Fruit fly (Drosophila melanogaster): ENCODE measurements around the gene KrT95D.

KrT95D gene

DNA sequence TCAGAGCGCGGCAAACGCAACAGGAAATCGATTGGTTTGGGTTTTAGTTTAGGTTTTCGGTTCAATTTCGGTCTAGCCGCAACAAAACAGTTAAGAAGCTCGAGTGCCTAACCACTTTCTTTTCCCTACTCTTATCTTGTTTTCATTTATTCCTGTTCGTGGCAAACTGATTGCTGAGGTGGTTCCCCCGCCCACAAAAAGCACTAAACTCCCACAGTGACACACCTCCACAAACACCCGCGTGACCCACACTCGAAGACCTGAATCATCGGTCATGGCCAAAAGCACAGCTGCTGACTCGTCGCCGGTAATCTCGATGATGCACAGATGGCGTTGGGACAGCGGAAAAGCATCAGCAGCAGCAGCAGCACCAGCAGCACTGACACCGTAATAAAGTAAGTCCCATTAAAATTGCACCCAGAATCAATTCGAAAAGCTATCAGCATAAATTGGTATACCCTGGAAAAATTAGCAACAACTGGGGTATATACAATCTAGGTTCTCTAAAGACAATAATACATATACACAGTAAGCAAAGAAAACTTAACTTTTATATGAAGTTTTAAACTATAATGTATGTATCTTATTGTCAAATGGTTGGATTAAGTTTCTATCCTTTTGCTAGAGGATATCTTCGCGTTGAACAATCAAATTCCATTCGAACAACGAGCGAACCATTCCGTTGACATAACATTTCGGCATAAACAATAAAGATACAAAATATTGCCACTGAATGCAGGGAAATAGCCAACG lies 5.7 kb downstream of the KrT95D start (continued):
- no peak for TF ChIP-seq en (GFP tag; optimal IDR thresholded peaks at IDR 0.05)
- no peak for TF ChIP-seq otp (GFP tag; IDR thresholded peaks at IDR 0.05)
- no peak for TF ChIP-seq CG3995 (GFP tag; optimal IDR thresholded peaks at IDR 0.05)
- TF ChIP-seq CG18011 (GFP tag; optimal IDR thresholded peaks at IDR 0.05): no peak
- no peak for TF ChIP-seq Six4 (GFP tag; optimal IDR thresholded peaks at IDR 0.05)
- TF ChIP-seq Hr3 (GFP tag; optimal IDR thresholded peaks at IDR 0.05): peak; percentile 3
- no peak for TF ChIP-seq repo (GFP tag; optimal IDR thresholded peaks at IDR 0.05)
- TF ChIP-seq crc (GFP tag; optimal IDR thresholded peaks at IDR 0.05): no peak
- peak; percentile 27 for TF ChIP-seq CG30403 (GFP tag; optimal IDR thresholded peaks at IDR 0.05)
- no peak for TF ChIP-seq CG32767 (GFP tag; IDR thresholded peaks at IDR 0.05)
- no peak for TF ChIP-seq Nf-YB (GFP tag; optimal IDR thresholded peaks at IDR 0.05)
- TF ChIP-seq kah (GFP tag; optimal IDR thresholded peaks at IDR 0.05): no peak
- no peak for TF ChIP-seq CG1647 (GFP tag; optimal IDR thresholded peaks at IDR 0.05)
- TF ChIP-seq CG2678 (tag; optimal IDR thresholded peaks at IDR 0.05): peak; percentile 62
- TF ChIP-seq pros (GFP tag; optimal IDR thresholded peaks at IDR 0.05): no peak
- no peak for TF ChIP-seq stc (GFP tag; IDR thresholded peaks at IDR 0.05)
- TF ChIP-seq CG14710 (tag; optimal IDR thresholded peaks at IDR 0.05): no peak
- TF ChIP-seq CG6791 (GFP tag; IDR thresholded peaks at IDR 0.05; ENCODE audit: partially characterized antibody): no peak
- TF ChIP-seq psq (GFP tag; optimal IDR thresholded peaks at IDR 0.05): no peak
- peak; percentile 49 for TF ChIP-seq Xbp1 (GFP tag; optimal IDR thresholded peaks at IDR 0.05)
- no peak for TF ChIP-seq CG10543 (GFP tag; optimal IDR thresholded peaks at IDR 0.05)
- no peak for TF ChIP-seq CG15601 (tag; optimal IDR thresholded peaks at IDR 0.05)
- no peak for TF ChIP-seq ham (GFP tag; IDR thresholded peaks at IDR 0.05)
- TF ChIP-seq lov (optimal IDR thresholded peaks at IDR 0.05): no peak
- no peak for TF ChIP-seq lov (GFP tag; IDR thresholded peaks at IDR 0.05)
- no peak for TF ChIP-seq peb (GFP tag; IDR thresholded peaks at IDR 0.05)
- no peak for TF ChIP-seq CG15479 (GFP tag; optimal IDR thresholded peaks at IDR 0.05)
- no peak for TF ChIP-seq crp (GFP tag; optimal IDR thresholded peaks at IDR 0.05)
- TF ChIP-seq da (GFP tag; optimal IDR thresholded peaks at IDR 0.05): no peak
- TF ChIP-seq CG6854 (GFP tag; optimal IDR thresholded peaks at IDR 0.05): no peak
- peak; percentile 36 for TF ChIP-seq CG10209 (GFP tag; optimal IDR thresholded peaks at IDR 0.05)
- TF ChIP-seq gce (GFP tag; IDR thresholded peaks at IDR 0.05): no peak
- no peak for TF ChIP-seq Taf1 (GFP tag; IDR thresholded peaks at IDR 0.05)
- 0 out of 2 replicates have a peak, but pooled peaks have one; percentile 24 for TF ChIP-seq slbo (GFP tag; IDR thresholded peaks at IDR 0.05)
- TF ChIP-seq CG1603 (tag; optimal IDR thresholded peaks at IDR 0.05): peak; percentile 40
- TF ChIP-seq lmd (GFP tag; IDR thresholded peaks at IDR 0.05): peak; percentile 47
- no peak for TF ChIP-seq jumu (GFP tag; optimal IDR thresholded peaks at IDR 0.05)
- TF ChIP-seq gro (GFP tag; optimal IDR thresholded peaks at IDR 0.05): no peak
- peak; percentile 13 for TF ChIP-seq CG18619 (GFP tag; optimal IDR thresholded peaks at IDR 0.05)
- no peak for TF ChIP-seq lab (GFP tag; optimal IDR thresholded peaks at IDR 0.05)
- peak; percentile 11 for TF ChIP-seq mam (GFP tag; optimal IDR thresholded peaks at IDR 0.05)
- 0 out of 2 replicates have a peak, but pooled peaks have one; percentile 27 for TF ChIP-seq ara (GFP tag; IDR thresholded peaks at IDR 0.05)
- TF ChIP-seq sisA (GFP tag; IDR thresholded peaks at IDR 0.05): no peak
- peak; percentile 17 for TF ChIP-seq NK7.1 (GFP tag; optimal IDR thresholded peaks at IDR 0.05)
- TF ChIP-seq ATbp (GFP tag; optimal IDR thresholded peaks at IDR 0.05): peak; percentile 7
- TF ChIP-seq CkIIα-i1 (GFP tag; IDR thresholded peaks at IDR 0.05): no peak
- TF ChIP-seq eyg (GFP tag; optimal IDR thresholded peaks at IDR 0.05): no peak
- no peak for TF ChIP-seq CG12299 (tag; optimal IDR thresholded peaks at IDR 0.05)
- TF ChIP-seq Hey (tag; optimal IDR thresholded peaks at IDR 0.05): no peak
- TF ChIP-seq Mes4 (GFP tag; optimal IDR thresholded peaks at IDR 0.05): no peak
- TF ChIP-seq CG7556 (GFP tag; optimal IDR thresholded peaks at IDR 0.05): no peak

Data from whole organism, embryonic.